Worm (Caenorhabditis elegans) whole organism, L2 larva: ENCODE results near the gene K09E2.1.

Source experiments
- C34F6.9 ChIP-seq: fragments of 150-350 bp; optimal IDR thresholded peaks from 2 replicates; lab custom pipeline; 2014; ENCODE audit warnings: missing biosample characterization, missing genetic modification characterization
- F13H6.1 ChIP-seq: sonication (generic microtip); optimal IDR thresholded peaks from 2 replicates; lab custom pipeline; 2016; ENCODE audit warnings: missing genetic modification characterization, missing compliant biosample characterization
- R02D3.7 ChIP-seq: fragments of 150-350 bp; optimal IDR thresholded peaks from 2 replicates; lab custom pipeline; 2014; ENCODE audit warnings: missing biosample characterization, missing genetic modification characterization
- Y55F3AM.14 ChIP-seq: fragments of 200-800 bp; sonication (Bioruptor generic); optimal IDR thresholded peaks from 2 replicates; lab custom pipeline; 2018; ENCODE audit warnings: mild to moderate bottlenecking, missing genetic modification characterization, missing compliant biosample characterization
- ZK546.5 ChIP-seq: sonication (generic microtip); optimal IDR thresholded peaks from 2 replicates; lab custom pipeline; 2017; ENCODE audit warnings: missing biosample characterization, missing genetic modification characterization
- alr-1 ChIP-seq: fragments of 150-350 bp; optimal IDR thresholded peaks from 2 replicates; lab custom pipeline; 2014; ENCODE audit warnings: missing biosample characterization, missing genetic modification characterization
- aly-2 ChIP-seq: fragments of 150-350 bp; optimal IDR thresholded peaks from 2 replicates; lab custom pipeline; 2014; ENCODE audit warnings: missing biosample characterization, missing genetic modification characterization
- ama-1 ChIP-seq: fragments of 150-350 bp; optimal IDR thresholded peaks from 2 replicates; lab custom pipeline; 2018; ENCODE audit warnings: inconsistent platforms
- blmp-1 ChIP-seq: sonication (generic microtip); optimal IDR thresholded peaks from 2 replicates; lab custom pipeline; 2017; ENCODE audit warnings: missing genetic modification characterization, mild to moderate bottlenecking, missing compliant biosample characterization, antibody characterized with exemption, moderate library complexity; ENCODE audit not compliant: insufficient read depth
- ceh-82 ChIP-seq: fragments of 150-350 bp; optimal IDR thresholded peaks from 2 replicates; lab custom pipeline; 2014; ENCODE audit warnings: missing biosample characterization, missing genetic modification characterization
- crh-2 ChIP-seq: sonication (generic microtip); optimal IDR thresholded peaks from 2 replicates; lab custom pipeline; 2017; ENCODE audit warnings: missing biosample characterization, missing genetic modification characterization
- dmd-4 ChIP-seq: sonication (generic microtip); optimal IDR thresholded peaks from 2 replicates; lab custom pipeline; 2017; ENCODE audit warnings: missing biosample characterization, missing genetic modification characterization
- egl-27 ChIP-seq: sonication (generic microtip); optimal IDR thresholded peaks from 3 replicates; lab custom pipeline; 2017; ENCODE audit warnings: missing biosample characterization, missing genetic modification reagents, missing genetic modification characterization
- elt-1 ChIP-seq: fragments of 150-350 bp; optimal IDR thresholded peaks from 2 replicates; lab custom pipeline; 2014; ENCODE audit warnings: missing biosample characterization, missing genetic modification characterization
- elt-3 ChIP-seq: sonication (generic microtip); optimal IDR thresholded peaks from 2 replicates; lab custom pipeline; 2017; ENCODE audit warnings: missing biosample characterization, missing genetic modification characterization
- fos-1 ChIP-seq: fragments of 150-350 bp; optimal IDR thresholded peaks from 2 replicates; lab custom pipeline; 2014; ENCODE audit warnings: missing biosample characterization, missing genetic modification characterization
- lin-11 ChIP-seq: fragments of 150-350 bp; sonication (generic microtip); optimal IDR thresholded peaks from 2 replicates; lab custom pipeline; 2014; ENCODE audit warnings: missing biosample characterization, missing genetic modification characterization, inconsistent platforms, mixed read lengths
- lin-13 ChIP-seq: fragments of 150-350 bp; optimal IDR thresholded peaks from 2 replicates; lab custom pipeline; 2014; ENCODE audit warnings: missing biosample characterization, missing genetic modification reagents, missing genetic modification characterization
- lin-39 ChIP-seq: fragments of 150-350 bp; optimal IDR thresholded peaks from 2 replicates; lab custom pipeline; 2014; ENCODE audit warnings: missing biosample characterization, missing genetic modification reagents, missing genetic modification characterization
- lsy-2 ChIP-seq, 2 experiments: fragments of 150-350 bp in 1 of 2; sonication (generic microtip) in 1 of 2; optimal IDR thresholded peaks; 2 replicates each; lab custom pipeline; 2014 to 2017; ENCODE audit warnings: missing biosample characterization in 2 of 2, missing genetic modification characterization in 2 of 2
- mab-5 ChIP-seq: fragments of 150-350 bp; optimal IDR thresholded peaks from 2 replicates; lab custom pipeline; 2014; ENCODE audit warnings: missing biosample characterization, missing genetic modification characterization
- mbf-1 ChIP-seq: sonication (generic microtip); optimal IDR thresholded peaks from 2 replicates; lab custom pipeline; 2017; ENCODE audit warnings: missing biosample characterization, missing genetic modification characterization
- mdl-1 ChIP-seq, 2 experiments: fragments of 150-350 bp in 1 of 2; sonication (generic microtip) in 1 of 2; optimal IDR thresholded peaks; 2 replicates each; lab custom pipeline; 2017; ENCODE audit warnings: missing biosample characterization in 2 of 2, missing genetic modification characterization in 2 of 2
- nhr-11 ChIP-seq: fragments of 150-350 bp; optimal IDR thresholded peaks from 2 replicates; lab custom pipeline; 2014; ENCODE audit warnings: missing biosample characterization, missing genetic modification characterization
- nhr-12 ChIP-seq: fragments of 150-350 bp; optimal IDR thresholded peaks from 2 replicates; lab custom pipeline; 2014; ENCODE audit warnings: missing biosample characterization, missing genetic modification characterization
- nhr-129 ChIP-seq: fragments of 150-350 bp; optimal IDR thresholded peaks from 2 replicates; lab custom pipeline; 2014; ENCODE audit warnings: missing biosample characterization, missing genetic modification characterization
- nhr-21 ChIP-seq: fragments of 150-350 bp; optimal IDR thresholded peaks from 2 replicates; lab custom pipeline; 2014; ENCODE audit warnings: missing biosample characterization, missing genetic modification characterization
- nhr-25 ChIP-seq: fragments of 150-350 bp; sonication (generic microtip); optimal IDR thresholded peaks from 3 replicates; lab custom pipeline; 2014; ENCODE audit warnings: missing biosample characterization, missing genetic modification characterization
- nhr-6 ChIP-seq: fragments of 150-350 bp; optimal IDR thresholded peaks from 2 replicates; lab custom pipeline; 2014; ENCODE audit warnings: missing biosample characterization, missing genetic modification characterization
- nhr-77 ChIP-seq: fragments of 150-350 bp; optimal IDR thresholded peaks from 2 replicates; lab custom pipeline; 2014; ENCODE audit warnings: missing biosample characterization, missing genetic modification characterization
- peb-1 ChIP-seq: fragments of 150-350 bp; optimal IDR thresholded peaks from 2 replicates; lab custom pipeline; 2014; ENCODE audit warnings: missing biosample characterization, missing genetic modification characterization
- sem-4 ChIP-seq: fragments of 150-350 bp; optimal IDR thresholded peaks from 2 replicates; lab custom pipeline; 2014; ENCODE audit warnings: missing biosample characterization, missing genetic modification reagents, missing genetic modification characterization
- skn-1 ChIP-seq: sonication (generic microtip); optimal IDR thresholded peaks from 2 replicates; lab custom pipeline; 2017; ENCODE audit warnings: missing biosample characterization, missing genetic modification characterization
- sma-3 ChIP-seq: sonication (generic microtip); optimal IDR thresholded peaks from 2 replicates; lab custom pipeline; 2016; ENCODE audit warnings: missing genetic modification reagents, missing genetic modification characterization, missing compliant biosample characterization
- sma-9 ChIP-seq, 2 experiments: fragments of 150-350 bp in 1 of 2; sonication (generic microtip) in 1 of 2; optimal IDR thresholded peaks; 2 replicates each; lab custom pipeline; 2014 to 2016; ENCODE audit warnings: missing genetic modification characterization in 2 of 2, mild to moderate bottlenecking in 1 of 2, missing biosample characterization in 1 of 2, missing compliant biosample characterization in 1 of 2, missing genetic modification reagents in 1 of 2, moderate library complexity in 1 of 2
- unc-39 ChIP-seq: fragments of 150-350 bp; optimal IDR thresholded peaks from 2 replicates; lab custom pipeline; 2014; ENCODE audit warnings: missing biosample characterization, missing genetic modification characterization
- unc-62 ChIP-seq: fragments of 150-350 bp; optimal IDR thresholded peaks from 2 replicates; lab custom pipeline; 2014; ENCODE audit warnings: missing biosample characterization, missing genetic modification reagents, missing genetic modification characterization
- zag-1 ChIP-seq: fragments of 150-350 bp; optimal IDR thresholded peaks from 2 replicates; lab custom pipeline; 2014; ENCODE audit warnings: missing biosample characterization, missing genetic modification characterization
- ztf-1 ChIP-seq: fragments of 200-800 bp; sonication (Bioruptor generic); conservative IDR thresholded peaks from 2 replicates; pipeline ENCODE4 v1.3.6; 2022; ENCODE audit warnings: missing genetic modification characterization, missing compliant biosample characterization
- ztf-11 ChIP-seq: sonication (generic microtip); optimal IDR thresholded peaks from 2 replicates; lab custom pipeline; 2017; ENCODE audit warnings: missing biosample characterization, missing genetic modification characterization
- ztf-4 ChIP-seq: fragments of 150-350 bp; optimal IDR thresholded peaks from 2 replicates; lab custom pipeline; 2014; ENCODE audit warnings: missing biosample characterization, missing genetic modification characterization

K09E2.1 gene

DNA sequence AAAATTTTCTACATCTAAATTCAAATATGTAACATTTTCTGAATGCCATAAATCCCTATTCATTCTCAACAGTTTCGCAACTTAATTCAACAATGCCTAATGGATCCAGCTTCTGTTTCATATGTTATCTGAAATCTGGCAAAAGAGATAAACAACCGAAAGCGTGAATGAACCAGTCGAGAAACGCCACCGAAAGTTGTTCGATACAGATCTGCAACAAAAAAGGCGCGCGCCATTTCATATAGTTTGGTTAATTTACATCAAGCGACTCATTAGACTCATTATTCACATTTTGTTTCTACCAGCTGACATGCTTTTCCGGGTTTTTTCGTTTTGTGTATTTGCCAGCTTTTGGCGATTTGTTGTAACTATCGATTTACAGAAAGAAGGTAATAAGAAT, at the start of gene K09E2.1:
Gene K09E2.1, plus strand, starts transcription at position 301 of the 400 bp plus-strand sequence.
- TF ChIP-seq crh-2 (tag; lab: Kevin White, UChicago) (no peak), mdl-1 (tag; optimal IDR thresholded peaks at IDR 0.05; lab: Kevin White, UChicago) (no peak), ztf-4 (tag; lab: Kevin White, UChicago) (no peak), lin-13 (GFP tag; lab: Kevin White, UChicago) (no peak), sma-3 (GFP tag; lab: Kevin White, UChicago) (no peak), elt-3 (tag; lab: Kevin White, UChicago) (no peak), F13H6.1 (tag; lab: Kevin White, UChicago) (no peak)
- TF ChIP-seq, all 48 proteins: peak for 0

DNA sequence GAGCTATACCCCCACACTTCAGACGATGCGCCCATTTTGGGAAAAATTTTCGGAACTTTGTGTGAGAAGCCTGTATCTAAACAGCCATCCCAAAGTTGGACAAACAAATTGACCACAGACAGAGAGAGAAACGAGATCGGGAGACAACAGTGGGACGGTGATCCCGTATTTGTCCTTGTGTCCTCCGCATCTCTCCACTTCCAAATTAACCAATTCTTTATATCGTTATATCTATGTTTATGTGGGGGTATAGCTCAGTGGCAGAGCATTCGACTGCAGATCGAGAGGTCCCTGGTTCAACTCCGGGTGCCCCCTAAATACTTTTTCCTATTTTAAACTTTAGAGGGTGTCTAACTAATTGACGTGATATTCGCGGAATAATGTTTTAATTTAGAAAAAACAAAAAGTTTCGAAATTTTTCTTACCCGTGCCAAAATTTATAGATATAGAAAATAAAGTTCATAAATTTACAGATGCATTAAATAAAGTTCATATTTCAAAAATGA, 43.0 kb upstream of the K09E2.1 start:
- no peak for TF ChIP-seq mbf-1 (tag; lab: Kevin White, UChicago)
- no peak for TF ChIP-seq nhr-77 (tag; lab: Kevin White, UChicago)
- TF ChIP-seq sma-3 (GFP tag; lab: Kevin White, UChicago), result peak; percentile 15
- TF ChIP-seq elt-1 (tag; lab: Kevin White, UChicago), result no peak
- peak; percentile 15 for TF ChIP-seq Y55F3AM.14 (GFP tag; lab: Kevin White, UChicago)
- peak; percentile 12 for TF ChIP-seq nhr-21 (tag; lab: Kevin White, UChicago)
- TF ChIP-seq skn-1 (tag; lab: Kevin White, UChicago), result no peak

DNA sequence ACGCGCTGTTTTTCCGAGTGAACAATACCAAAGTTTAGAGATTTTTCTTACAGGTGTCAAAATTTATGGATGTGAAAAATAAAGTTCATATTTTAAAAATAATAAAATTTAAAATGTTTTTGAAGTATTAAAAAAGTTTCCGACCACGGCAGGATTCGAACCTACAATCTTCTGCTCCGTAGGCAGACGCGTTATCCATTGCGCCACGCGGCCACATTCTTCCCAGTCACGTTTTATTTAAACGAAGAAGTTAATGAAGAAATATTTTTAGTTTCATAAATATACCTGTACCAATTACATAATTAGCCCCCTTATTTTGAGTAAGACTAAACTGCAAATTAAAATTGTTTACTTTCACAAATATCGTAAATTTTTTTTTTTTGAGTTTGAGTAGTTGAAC, 41.0 kb upstream of the K09E2.1 start:
- TF ChIP-seq ZK546.5 (tag; lab: Kevin White, UChicago) (no peak), crh-2 (tag; lab: Kevin White, UChicago) (peak; percentile 11), dmd-4 (tag; lab: Kevin White, UChicago) (no peak), ceh-82 (tag; lab: Kevin White, UChicago) (no peak), mbf-1 (tag; lab: Kevin White, UChicago) (no peak), nhr-77 (tag; lab: Kevin White, UChicago) (no peak), R02D3.7 (tag; lab: Kevin White, UChicago) (no peak), sma-3 (GFP tag; lab: Kevin White, UChicago) (peak; percentile 13), sma-9 (GFP tag; optimal IDR thresholded peaks at IDR 0.05; lab: Kevin White, UChicago) (peak; percentile 18), sma-9 (tag; optimal IDR thresholded peaks at IDR 0.05; lab: Kevin White, UChicago) (no peak), lin-39 (tag; lab: Kevin White, UChicago) (no peak), fos-1 (tag; lab: Kevin White, UChicago) (peak; percentile 1)
- TF ChIP-seq, all 48 proteins: peak for 4

DNA sequence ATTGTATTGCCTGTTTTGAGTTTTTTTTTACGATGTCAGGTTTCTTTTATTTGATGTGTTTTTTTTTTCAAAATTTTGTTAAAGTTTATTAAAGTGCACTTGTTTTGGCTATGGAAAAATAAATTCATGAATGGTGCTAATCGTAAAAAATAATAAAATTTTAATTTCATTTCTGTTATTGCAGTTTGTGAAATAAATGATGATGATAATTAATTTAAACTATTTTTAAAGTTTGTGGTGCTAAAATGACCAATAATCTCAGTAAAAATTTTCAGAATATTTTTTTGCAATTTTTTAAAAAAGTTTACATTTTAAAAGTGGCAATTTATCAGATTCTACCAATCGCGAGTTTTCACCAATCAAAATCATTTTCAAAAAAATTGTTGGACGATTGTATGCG, 37.9 kb upstream of the K09E2.1 start, which contains the start of gene stg-2:
Gene stg-2, minus strand, starts transcription at position 101 of the 400 bp plus-strand sequence.
- no peak for TF ChIP-seq mab-5
- TF ChIP-seq nhr-129 (tag; lab: Kevin White, UChicago), result no peak
- TF ChIP-seq lin-13 (GFP tag; lab: Kevin White, UChicago), result no peak
- no peak for TF ChIP-seq lsy-2 (tag; optimal IDR thresholded peaks at IDR 0.05; lab: Kevin White, UChicago)
- TF ChIP-seq ztf-1 (GFP tag; lab: Robert Waterston, UW), result no peak
- TF ChIP-seq aly-2, result no peak
- no peak for TF ChIP-seq alr-1 (tag; lab: Kevin White, UChicago)
- TF ChIP-seq sem-4 (tag; lab: Kevin White, UChicago), result no peak
- no peak for TF ChIP-seq egl-27 (tag; lab: Kevin White, UChicago)
- TF ChIP-seq, all 48 proteins: peak for 0

DNA sequence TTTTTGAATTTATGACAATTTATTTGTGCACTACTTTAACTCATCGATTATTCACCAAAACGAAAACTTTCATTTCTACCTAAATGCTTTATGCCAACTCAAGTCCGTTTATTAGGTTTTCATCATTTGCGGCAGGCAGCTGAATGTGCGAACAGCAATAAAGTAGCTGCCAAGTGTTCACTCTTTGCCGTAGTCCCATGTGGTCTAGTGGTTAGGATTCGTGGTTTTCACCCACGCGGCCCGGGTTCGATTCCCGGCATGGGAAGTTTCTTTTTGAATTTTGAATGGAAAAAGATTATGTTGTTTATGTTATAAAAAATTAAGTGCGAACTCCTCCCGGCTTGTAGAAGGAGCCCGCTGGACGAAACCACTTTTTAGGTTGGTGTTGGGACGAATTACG, 35.4 kb upstream of the K09E2.1 start:
- TF ChIP-seq R02D3.7 (tag; lab: Kevin White, UChicago) (no peak), ztf-11 (tag; lab: Kevin White, UChicago) (no peak), mab-5 (no peak), sma-9 (GFP tag; optimal IDR thresholded peaks at IDR 0.05; lab: Kevin White, UChicago) (no peak), sma-9 (tag; optimal IDR thresholded peaks at IDR 0.05; lab: Kevin White, UChicago) (no peak), unc-39 (tag; lab: Kevin White, UChicago) (no peak), egl-27 (tag; lab: Kevin White, UChicago) (no peak), nhr-25 (tag; lab: Kevin White, UChicago) (no peak), mbf-1 (tag; lab: Kevin White, UChicago) (no peak), F13H6.1 (tag; lab: Kevin White, UChicago) (peak; percentile 34), Y55F3AM.14 (GFP tag; lab: Kevin White, UChicago) (peak; percentile 36), nhr-6 (tag; lab: Kevin White, UChicago) (no peak), lin-13 (GFP tag; lab: Kevin White, UChicago) (peak; percentile 8), elt-3 (tag; lab: Kevin White, UChicago) (no peak), nhr-11 (no peak), lin-11 (tag; lab: Kevin White, UChicago) (no peak), ztf-4 (tag; lab: Kevin White, UChicago) (no peak), ama-1 (no peak), ZK546.5 (tag; lab: Kevin White, UChicago) (no peak), crh-2 (tag; lab: Kevin White, UChicago) (peak; percentile 28), unc-62 (GFP tag; lab: Kevin White, UChicago) (no peak), peb-1 (no peak), nhr-77 (tag; lab: Kevin White, UChicago) (no peak), nhr-129 (tag; lab: Kevin White, UChicago) (peak; percentile 35), C34F6.9 (tag; lab: Kevin White, UChicago) (no peak), ztf-1 (GFP tag; lab: Robert Waterston, UW) (no peak), skn-1 (tag; lab: Kevin White, UChicago) (no peak), blmp-1 (tag; lab: Kevin White, UChicago) (no peak), aly-2 (no peak), nhr-12 (tag; lab: Kevin White, UChicago) (no peak), zag-1 (tag; lab: Kevin White, UChicago) (no peak)
